Worm (Caenorhabditis elegans) whole organism, early embryonic: ENCODE measurements around the gene zyg-1.

Source experiments
- B0310.2 ChIP-seq: sonication (generic microtip); optimal IDR thresholded peaks from 2 replicates; lab custom pipeline; 2016; ENCODE audit warnings: mild to moderate bottlenecking, missing genetic modification characterization, missing compliant biosample characterization
- F13C5.2 ChIP-seq: sonication (generic microtip); optimal IDR thresholded peaks from 2 replicates; lab custom pipeline; 2017; ENCODE audit warnings: mild to moderate bottlenecking, missing genetic modification characterization, inconsistent platforms, missing compliant biosample characterization
- aly-1 ChIP-seq: sonication (generic microtip); optimal IDR thresholded peaks from 2 replicates; lab custom pipeline; 2016; ENCODE audit warnings: missing genetic modification characterization, missing compliant biosample characterization
- ama-1 ChIP-seq: fragments of 150-350 bp; optimal IDR thresholded peaks from 2 replicates; lab custom pipeline; 2014
- ceh-13 ChIP-seq: fragments of 200-800 bp; sonication (Bioruptor generic); optimal IDR thresholded peaks from 2 replicates; lab custom pipeline; 2018; ENCODE audit warnings: mild to moderate bottlenecking, missing genetic modification characterization, missing compliant biosample characterization
- ceh-36 ChIP-seq: sonication (generic microtip); optimal IDR thresholded peaks from 2 replicates; lab custom pipeline; 2016; ENCODE audit warnings: missing genetic modification characterization, inconsistent platforms, missing compliant biosample characterization
- ets-7 ChIP-seq: sonication (generic microtip); optimal IDR thresholded peaks from 2 replicates; lab custom pipeline; 2016; ENCODE audit warnings: missing genotype, missing genetic modification characterization, missing compliant biosample characterization
- flt-1 ChIP-seq: fragments of 200-800 bp; sonication (Bioruptor generic); IDR thresholded peaks from 2 replicates; pipeline ENCODE4 v1.3.6; 2022; ENCODE audit warnings: missing genetic modification characterization, missing compliant biosample characterization
- hmbx-1 ChIP-seq: sonication (generic microtip); optimal IDR thresholded peaks from 2 replicates; lab custom pipeline; 2016; ENCODE audit warnings: mild to moderate bottlenecking, missing genetic modification characterization, missing compliant biosample characterization
- hmg-4 ChIP-seq: fragments of 200-800 bp; sonication (Bioruptor generic); optimal IDR thresholded peaks from 2 replicates; lab custom pipeline; 2018; ENCODE audit warnings: mild to moderate bottlenecking, missing genetic modification characterization, missing compliant biosample characterization
- hnd-1 ChIP-seq: sonication (generic microtip); optimal IDR thresholded peaks from 2 replicates; lab custom pipeline; 2016; ENCODE audit warnings: missing genetic modification characterization, missing compliant biosample characterization
- pes-1 ChIP-seq: fragments of 200-800 bp; sonication (Bioruptor generic); IDR thresholded peaks from 2 replicates; pipeline ENCODE4 v1.3.6; 2022; ENCODE audit warnings: missing genetic modification reagents, missing genetic modification characterization, missing compliant biosample characterization
- scrt-1 ChIP-seq: fragments of 200-800 bp; sonication (Bioruptor generic); IDR thresholded peaks from 2 replicates; pipeline ENCODE4 v1.3.6; 2022; ENCODE audit warnings: missing genetic modification characterization, missing compliant biosample characterization
- sea-1 ChIP-seq: fragments of 200-800 bp; sonication (Bioruptor generic); conservative IDR thresholded peaks from 2 replicates; pipeline ENCODE4 v1.3.6; 2022; ENCODE audit warnings: missing genetic modification characterization, missing compliant biosample characterization
- tbx-11 ChIP-seq: fragments of 200-800 bp; sonication (Bioruptor generic); IDR thresholded peaks from 2 replicates; pipeline ENCODE4 v1.3.6; 2022; ENCODE audit warnings: missing genetic modification characterization, missing compliant biosample characterization
- tbx-37 ChIP-seq: fragments of 200-800 bp; sonication (Bioruptor generic); conservative IDR thresholded peaks from 2 replicates; pipeline ENCODE4 v1.3.6; 2022; ENCODE audit warnings: missing genetic modification reagents, missing genetic modification characterization, missing compliant biosample characterization
- tra-4 ChIP-seq: sonication (generic microtip); optimal IDR thresholded peaks from 2 replicates; lab custom pipeline; 2017; ENCODE audit warnings: missing genetic modification characterization, missing compliant biosample characterization

Gene zyg-1

ce11 chrII:5663180-5663791 lies 13.7 kb downstream of the zyg-1 start:
- TF ChIP-seq ceh-13 = no peak
- TF ChIP-seq F13C5.2 (tag; lab: Kevin White, UChicago) = no peak
- TF ChIP-seq tbx-11 (GFP tag; lab: Robert Waterston, UW) = no peak
- no peak for TF ChIP-seq pes-1 (GFP tag; lab: Robert Waterston, UW)
- no peak for TF ChIP-seq tra-4 (tag; lab: Kevin White, UChicago)
- TF ChIP-seq hmbx-1 (tag; lab: Kevin White, UChicago) = no peak
- TF ChIP-seq B0310.2 (tag; lab: Kevin White, UChicago) = no peak
- TF ChIP-seq ets-7 (tag; lab: Kevin White, UChicago) = no peak
- no peak for TF ChIP-seq tbx-37
- TF ChIP-seq ceh-36 (tag; lab: Kevin White, UChicago) = no peak
- TF ChIP-seq hmg-4 (GFP tag; lab: Kevin White, UChicago) = no peak
- TF ChIP-seq hnd-1 (tag; lab: Kevin White, UChicago) = no peak
- TF ChIP-seq scrt-1 (GFP tag; lab: Robert Waterston, UW) = no peak

- TF ChIP-seq tbx-37 = no peak
- no peak for TF ChIP-seq hmbx-1 (tag; lab: Kevin White, UChicago)
- no peak for TF ChIP-seq sea-1 (GFP tag; lab: Robert Waterston, UW)
- no peak for TF ChIP-seq aly-1 (tag; lab: Kevin White, UChicago)
- no peak for TF ChIP-seq ceh-36 (tag; lab: Kevin White, UChicago)
- no peak for TF ChIP-seq ets-7 (tag; lab: Kevin White, UChicago)
- no peak for TF ChIP-seq pes-1 (GFP tag; lab: Robert Waterston, UW)
- TF ChIP-seq tbx-11 (GFP tag; lab: Robert Waterston, UW) = no peak
- TF ChIP-seq ama-1 = no peak
- no peak for TF ChIP-seq ceh-13
- TF ChIP-seq B0310.2 (tag; lab: Kevin White, UChicago) = no peak
- TF ChIP-seq hnd-1 (tag; lab: Kevin White, UChicago) = no peak
- no peak for TF ChIP-seq scrt-1 (GFP tag; lab: Robert Waterston, UW)
- TF ChIP-seq tra-4 (tag; lab: Kevin White, UChicago) = no peak
- TF ChIP-seq hmg-4 (GFP tag; lab: Kevin White, UChicago) = no peak
- TF ChIP-seq F13C5.2 (tag; lab: Kevin White, UChicago) = no peak
- no peak for TF ChIP-seq flt-1 (GFP tag; lab: Robert Waterston, UW)
These were observed 15.5 kb downstream of the zyg-1 start, which contains the start of gene C25H3.15 for ce11 chrII:5665029-5665428. C25H3.15 (plus strand) TSS chrII:5665329.

DNA sequence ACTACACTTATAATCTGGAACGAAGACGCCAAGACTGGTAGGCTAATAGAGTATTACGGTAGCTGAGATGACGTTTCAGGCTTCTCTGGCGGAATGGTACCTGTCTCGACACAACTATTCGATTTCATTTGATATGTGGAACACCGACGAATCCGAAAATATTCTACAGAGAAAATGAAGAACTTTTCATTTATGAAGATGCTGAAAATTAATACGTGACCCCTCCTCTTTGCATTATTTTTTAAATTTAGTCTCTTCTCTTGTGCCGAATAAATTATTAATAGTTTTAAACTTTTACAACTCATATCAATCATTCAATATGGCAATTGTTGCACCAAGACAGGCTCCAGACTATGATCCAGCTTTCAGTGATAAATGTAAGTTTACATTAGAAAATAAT lies 16.4 kb downstream of the zyg-1 start, which contains the start of gene C25H3.16:
TSS of gene C25H3.16 (plus strand) at position 301 of the 400 bp plus-strand sequence.
- no peak for TF ChIP-seq F13C5.2 (tag; lab: Kevin White, UChicago)

DNA sequence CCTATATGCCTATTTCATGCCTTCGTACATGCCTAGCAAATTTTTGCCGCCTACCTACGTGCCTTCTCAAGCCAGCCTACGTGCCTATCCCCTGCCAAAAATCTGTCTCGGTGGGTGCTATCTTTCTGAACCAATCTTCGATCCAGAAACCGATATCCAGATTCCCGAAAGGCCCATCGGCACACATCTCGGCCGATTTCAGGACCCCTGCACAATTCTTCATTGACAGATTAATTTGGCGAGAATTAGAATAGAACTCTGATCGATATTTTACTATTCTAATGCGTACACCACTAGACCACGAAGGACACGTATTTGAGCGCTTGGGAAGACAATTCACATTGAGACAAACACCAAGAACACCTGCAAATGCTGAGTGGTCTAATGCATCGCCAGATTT lies 18.0 kb downstream of the zyg-1 start:
- no peak for TF ChIP-seq aly-1 (tag; lab: Kevin White, UChicago)
- no peak for TF ChIP-seq tbx-37
- TF ChIP-seq hmg-4 (GFP tag; lab: Kevin White, UChicago) = peak; percentile 74
- TF ChIP-seq ceh-13 = peak; percentile 43
- no peak for TF ChIP-seq sea-1 (GFP tag; lab: Robert Waterston, UW)
- TF ChIP-seq tbx-11 (GFP tag; lab: Robert Waterston, UW) = peak; percentile 63; the same call in 1 of the 2 replicates
- TF ChIP-seq B0310.2 (tag; lab: Kevin White, UChicago) = peak; percentile 10
- no peak for TF ChIP-seq F13C5.2 (tag; lab: Kevin White, UChicago)
- no peak; the same call in 1 of the 2 replicates for TF ChIP-seq flt-1 (GFP tag; lab: Robert Waterston, UW)
- no peak for TF ChIP-seq ets-7 (tag; lab: Kevin White, UChicago)
- no peak for TF ChIP-seq hnd-1 (tag; lab: Kevin White, UChicago)
- TF ChIP-seq hmbx-1 (tag; lab: Kevin White, UChicago) = no peak
- TF ChIP-seq ama-1 = no peak
- peak; percentile 65 for TF ChIP-seq ceh-36 (tag; lab: Kevin White, UChicago)
- no peak for TF ChIP-seq pes-1 (GFP tag; lab: Robert Waterston, UW)
- no peak for TF ChIP-seq tra-4 (tag; lab: Kevin White, UChicago)
- TF ChIP-seq scrt-1 (GFP tag; lab: Robert Waterston, UW) = no peak

DNA sequence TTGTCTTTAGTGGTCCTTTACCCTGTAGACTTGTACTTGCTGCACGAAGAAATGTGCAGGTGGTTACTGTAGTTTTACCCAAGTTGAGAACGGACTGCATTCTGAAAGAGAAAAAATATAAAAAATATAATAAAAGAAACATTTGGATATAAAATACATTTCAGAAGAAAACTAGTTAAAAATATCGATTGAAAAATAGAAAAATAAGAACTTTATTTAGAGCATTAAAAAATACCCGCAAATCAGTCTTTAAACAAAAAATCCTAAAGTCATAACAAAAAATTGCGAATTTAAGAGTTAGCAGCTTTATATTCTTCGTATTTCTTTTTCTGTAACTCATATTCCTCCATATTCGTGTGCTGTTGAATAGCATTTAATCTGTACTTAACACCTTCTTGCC lies 19.3 kb downstream of the zyg-1 start, which contains the start of gene C25H3.7:
TSS of gene C25H3.7 (minus strand) at position 101 of the 400 bp plus-strand sequence.
- TF ChIP-seq aly-1 (tag; lab: Kevin White, UChicago) (no peak), hmg-4 (GFP tag; lab: Kevin White, UChicago) (no peak), ceh-36 (tag; lab: Kevin White, UChicago) (no peak), tra-4 (tag; lab: Kevin White, UChicago) (no peak), B0310.2 (tag; lab: Kevin White, UChicago) (no peak), pes-1 (GFP tag; lab: Robert Waterston, UW) (no peak), hnd-1 (tag; lab: Kevin White, UChicago) (no peak), ceh-13 (no peak), ets-7 (tag; lab: Kevin White, UChicago) (no peak), flt-1 (GFP tag; lab: Robert Waterston, UW) (no peak), tbx-11 (GFP tag; lab: Robert Waterston, UW) (no peak), ama-1 (no peak), tbx-37 (no peak), scrt-1 (GFP tag; lab: Robert Waterston, UW) (no peak), hmbx-1 (tag; lab: Kevin White, UChicago) (no peak), sea-1 (GFP tag; lab: Robert Waterston, UW) (no peak)

- TF ChIP-seq tra-4 (tag; lab: Kevin White, UChicago) (no peak), tbx-11 (GFP tag; lab: Robert Waterston, UW) (no peak), flt-1 (GFP tag; lab: Robert Waterston, UW) (no peak), pes-1 (GFP tag; lab: Robert Waterston, UW) (no peak), ama-1 (no peak), hmbx-1 (tag; lab: Kevin White, UChicago) (no peak), scrt-1 (GFP tag; lab: Robert Waterston, UW) (no peak), B0310.2 (tag; lab: Kevin White, UChicago) (no peak), sea-1 (GFP tag; lab: Robert Waterston, UW) (no peak)
These were observed 20.0 kb downstream of the zyg-1 start, which contains the start of gene C25H3.17 for ce11 chrII:5669580-5669979. C25H3.17 (minus strand) TSS chrII:5669680.
